Worm (Caenorhabditis elegans) whole organism, late embryonic: ENCODE results near the gene K11D12.7.

Experiments
- ama-1 ChIP-seq: fragments of 150-350 bp; optimal IDR thresholded peaks from 2 replicates; lab custom pipeline; 2014
- ceh-19 ChIP-seq: fragments of 200-800 bp; sonication (Bioruptor generic); optimal IDR thresholded peaks from 2 replicates; lab custom pipeline; 2018; ENCODE audit warnings: mild to moderate bottlenecking, missing genetic modification characterization, missing compliant biosample characterization
- ceh-48 ChIP-seq: sonication (generic microtip); optimal IDR thresholded peaks from 2 replicates; lab custom pipeline; 2016; ENCODE audit warnings: missing genetic modification characterization, inconsistent platforms, missing compliant biosample characterization
- ets-4 ChIP-seq: sonication (generic microtip); optimal IDR thresholded peaks from 2 replicates; lab custom pipeline; 2016; ENCODE audit warnings: missing genetic modification characterization, missing compliant biosample characterization
- hlh-13 ChIP-seq: fragments of 200-800 bp; sonication (Bioruptor generic); optimal IDR thresholded peaks from 2 replicates; lab custom pipeline; 2018; ENCODE audit warnings: mild to moderate bottlenecking, missing genetic modification characterization, missing compliant biosample characterization
- hlh-30 ChIP-seq: sonication (generic microtip); optimal IDR thresholded peaks from 2 replicates; lab custom pipeline; 2017; ENCODE audit warnings: antibody characterized with exemption, missing genetic modification characterization, missing compliant biosample characterization; ENCODE audit not compliant: insufficient read depth
- mec-3 ChIP-seq: sonication (generic microtip); optimal IDR thresholded peaks from 2 replicates; lab custom pipeline; 2016; ENCODE audit warnings: borderline replicate concordance, missing genetic modification characterization, missing compliant biosample characterization
- pros-1 ChIP-seq: fragments of 150-350 bp; optimal IDR thresholded peaks from 2 replicates; lab custom pipeline; 2014; ENCODE audit warnings: missing biosample characterization, missing genetic modification reagents, missing genetic modification characterization
- syd-9 ChIP-seq: sonication (generic microtip); optimal IDR thresholded peaks from 2 replicates; lab custom pipeline; 2016; ENCODE audit warnings: mild to moderate bottlenecking, missing genetic modification characterization, moderate library complexity, missing compliant biosample characterization
- tbx-2 ChIP-seq: sonication (generic microtip); optimal IDR thresholded peaks from 2 replicates; lab custom pipeline; 2016; ENCODE audit warnings: missing genetic modification characterization, missing compliant biosample characterization

DNA sequence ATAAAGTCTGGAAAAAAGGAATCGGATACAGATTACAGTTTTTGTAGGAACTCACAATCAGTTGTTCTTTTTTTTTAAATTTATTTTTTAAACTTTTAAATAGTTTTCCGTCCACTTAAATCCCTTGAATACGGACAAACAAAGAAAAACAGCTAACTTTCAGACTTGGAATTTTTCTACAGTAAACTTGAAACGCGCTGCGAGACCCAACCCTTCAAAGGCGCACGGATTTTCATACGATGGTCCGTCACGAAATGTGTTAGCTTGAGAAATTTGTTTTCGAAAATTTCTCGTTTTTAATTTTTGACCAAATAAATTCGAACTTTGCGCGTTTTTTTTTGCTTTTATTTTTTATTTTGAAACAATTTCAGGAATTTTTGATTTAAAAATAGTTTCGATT, 10.3 kb upstream of the K11D12.7 start:
- TF ChIP-seq hlh-30 (tag; lab: Kevin White, UChicago) (no peak), syd-9 (no peak), ceh-48 (tag; lab: Kevin White, UChicago) (no peak), pros-1 (tag; lab: Kevin White, UChicago) (no peak), ceh-19 (no peak), ets-4 (tag; lab: Kevin White, UChicago) (no peak), mec-3 (tag; lab: Kevin White, UChicago) (no peak), tbx-2 (tag; lab: Kevin White, UChicago) (no peak), hlh-13 (GFP tag; lab: Kevin White, UChicago) (no peak), ama-1 (lab: Kevin White, UChicago) (no peak)
